Worm (Caenorhabditis elegans) whole organism, early embryonic: ENCODE measurements around the gene rab-37.

Experiments
- B0310.2 ChIP-seq: sonication (generic microtip); optimal IDR thresholded peaks from 2 replicates; lab custom pipeline; 2016; ENCODE audit warnings: mild to moderate bottlenecking, missing genetic modification characterization, missing compliant biosample characterization
- F13C5.2 ChIP-seq: sonication (generic microtip); optimal IDR thresholded peaks from 2 replicates; lab custom pipeline; 2017; ENCODE audit warnings: mild to moderate bottlenecking, missing genetic modification characterization, inconsistent platforms, missing compliant biosample characterization
- aly-1 ChIP-seq: sonication (generic microtip); optimal IDR thresholded peaks from 2 replicates; lab custom pipeline; 2016; ENCODE audit warnings: missing genetic modification characterization, missing compliant biosample characterization
- ama-1 ChIP-seq: fragments of 150-350 bp; optimal IDR thresholded peaks from 2 replicates; lab custom pipeline; 2014
- ceh-13 ChIP-seq: fragments of 200-800 bp; sonication (Bioruptor generic); optimal IDR thresholded peaks from 2 replicates; lab custom pipeline; 2018; ENCODE audit warnings: mild to moderate bottlenecking, missing genetic modification characterization, missing compliant biosample characterization
- flt-1 ChIP-seq: fragments of 200-800 bp; sonication (Bioruptor generic); IDR thresholded peaks from 2 replicates; pipeline ENCODE4 v1.3.6; 2022; ENCODE audit warnings: missing genetic modification characterization, missing compliant biosample characterization
- hnd-1 ChIP-seq: sonication (generic microtip); optimal IDR thresholded peaks from 2 replicates; lab custom pipeline; 2016; ENCODE audit warnings: missing genetic modification characterization, missing compliant biosample characterization
- pes-1 ChIP-seq: fragments of 200-800 bp; sonication (Bioruptor generic); IDR thresholded peaks from 2 replicates; pipeline ENCODE4 v1.3.6; 2022; ENCODE audit warnings: missing genetic modification reagents, missing genetic modification characterization, missing compliant biosample characterization
- scrt-1 ChIP-seq: fragments of 200-800 bp; sonication (Bioruptor generic); IDR thresholded peaks from 2 replicates; pipeline ENCODE4 v1.3.6; 2022; ENCODE audit warnings: missing genetic modification characterization, missing compliant biosample characterization
- sea-1 ChIP-seq: fragments of 200-800 bp; sonication (Bioruptor generic); conservative IDR thresholded peaks from 2 replicates; pipeline ENCODE4 v1.3.6; 2022; ENCODE audit warnings: missing genetic modification characterization, missing compliant biosample characterization
- tbx-11 ChIP-seq: fragments of 200-800 bp; sonication (Bioruptor generic); IDR thresholded peaks from 2 replicates; pipeline ENCODE4 v1.3.6; 2022; ENCODE audit warnings: missing genetic modification characterization, missing compliant biosample characterization
- tra-4 ChIP-seq: sonication (generic microtip); optimal IDR thresholded peaks from 2 replicates; lab custom pipeline; 2017; ENCODE audit warnings: missing genetic modification characterization, missing compliant biosample characterization

DNA sequence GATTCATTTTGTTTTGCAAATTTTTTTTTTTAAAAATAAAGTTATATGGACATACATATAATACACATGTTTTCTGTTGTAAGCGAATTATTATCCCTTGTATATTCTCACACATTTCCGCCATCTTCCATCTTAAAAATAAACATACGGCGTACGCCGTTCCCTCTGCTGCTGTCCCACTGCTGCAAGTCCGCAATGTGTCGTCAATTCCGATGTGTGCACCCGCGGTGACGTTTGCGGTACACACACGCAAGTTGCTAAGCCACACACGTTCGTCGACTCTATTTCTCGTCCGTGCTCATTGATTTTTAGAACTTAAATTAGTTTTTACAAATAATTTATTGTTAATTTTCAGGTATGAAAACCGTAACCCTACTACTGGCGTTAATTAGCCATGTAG, 24.6 kb upstream of the rab-37 start, which contains the start of gene C52B9.4:
- TF ChIP-seq sea-1 (no peak), flt-1 (GFP tag; lab: Robert Waterston, UW) (no peak), ama-1 (lab: Kevin White, UChicago) (no peak), hnd-1 (no peak), tbx-11 (GFP tag; lab: Robert Waterston, UW) (no peak), scrt-1 (GFP tag; lab: Robert Waterston, UW) (no peak), aly-1 (tag; lab: Kevin White, UChicago) (no peak), ceh-13 (no peak), tra-4 (tag; lab: Kevin White, UChicago) (no peak), B0310.2 (tag; lab: Kevin White, UChicago) (no peak), pes-1 (GFP tag; lab: Robert Waterston, UW) (no peak), F13C5.2 (tag; lab: Kevin White, UChicago) (peak; percentile 21)
